Worm (Caenorhabditis elegans): ENCODE measurements around the gene anmt-2.

The anmt-2 gene

ce11 chrIII:6146797-6147196, 10.8 kb downstream of the anmt-2 start:
- TF ChIP-seq lin-13 (tag; optimal IDR thresholded peaks at IDR 0.05) (no peak), mls-2 (tag; optimal IDR thresholded peaks at IDR 0.05) (no peak), sptf-1 (tag; optimal IDR thresholded peaks at IDR 0.05) (no peak), tbx-8 (GFP tag; optimal IDR thresholded peaks at IDR 0.05) (no peak), ham-2 (GFP tag; optimal IDR thresholded peaks at IDR 0.05) (no peak), ces-1 (GFP tag; optimal IDR thresholded peaks at IDR 0.05) (no peak), sem-2 (GFP tag; optimal IDR thresholded peaks at IDR 0.05) (no peak), nhr-237 (tag; optimal IDR thresholded peaks at IDR 0.05) (no peak), pha-4 (tag; optimal IDR thresholded peaks at IDR 0.05) (no peak), drap-1 (GFP tag; optimal IDR thresholded peaks at IDR 0.05) (no peak)

ce11 chrIII:6145896-6146295, 11.7 kb downstream of the anmt-2 start, which contains the start of gene Y42G9A.3:
Gene Y42G9A.3, plus strand, starts transcription at chrIII:6146258.
- TF ChIP-seq pha-4 (tag; optimal IDR thresholded peaks at IDR 0.05) = no peak
- TF ChIP-seq bed-3 (GFP tag; optimal IDR thresholded peaks at IDR 0.05) = no peak
- TF ChIP-seq ceh-43 (GFP tag; optimal IDR thresholded peaks at IDR 0.05) = no peak
- no peak for TF ChIP-seq blmp-1 (tag; optimal IDR thresholded peaks at IDR 0.05)
- TF ChIP-seq flh-1 (GFP tag; optimal IDR thresholded peaks at IDR 0.05) = no peak
- TF ChIP-seq nhr-237 (tag; optimal IDR thresholded peaks at IDR 0.05) = no peak
- no peak for TF ChIP-seq mep-1 (tag; optimal IDR thresholded peaks at IDR 0.05)
- TF ChIP-seq ztf-11 (tag; optimal IDR thresholded peaks at IDR 0.05) = no peak
- no peak for TF ChIP-seq ham-2 (GFP tag; optimal IDR thresholded peaks at IDR 0.05)
- no peak for TF ChIP-seq unc-62 (GFP tag; optimal IDR thresholded peaks at IDR 0.05)
- no peak for TF ChIP-seq mls-2 (tag; optimal IDR thresholded peaks at IDR 0.05)
- no peak for TF ChIP-seq ceh-83 (GFP tag; optimal IDR thresholded peaks at IDR 0.05)
- TF ChIP-seq ceh-39 (tag; optimal IDR thresholded peaks at IDR 0.05) = no peak
- no peak for TF ChIP-seq nhr-2 (tag; optimal IDR thresholded peaks at IDR 0.05)

ce11 chrIII:6145309-6145708, 12.2 kb downstream of the anmt-2 start:
- no peak for TF ChIP-seq ham-2 (GFP tag; optimal IDR thresholded peaks at IDR 0.05)
- TF ChIP-seq blmp-1 (tag; optimal IDR thresholded peaks at IDR 0.05) = no peak
- TF ChIP-seq lin-13 (tag; optimal IDR thresholded peaks at IDR 0.05) = no peak
- no peak for TF ChIP-seq drap-1 (GFP tag; optimal IDR thresholded peaks at IDR 0.05)
- TF ChIP-seq ceh-39 (tag; optimal IDR thresholded peaks at IDR 0.05) = no peak
- no peak for TF ChIP-seq ztf-11 (tag; optimal IDR thresholded peaks at IDR 0.05)
- TF ChIP-seq unc-39 (tag; optimal IDR thresholded peaks at IDR 0.05) = no peak
- no peak for TF ChIP-seq M03D4.4 (tag; optimal IDR thresholded peaks at IDR 0.05)
- no peak for TF ChIP-seq bed-3 (GFP tag; optimal IDR thresholded peaks at IDR 0.05)
- no peak for TF ChIP-seq nhr-28 (tag; optimal IDR thresholded peaks at IDR 0.05)
- no peak for TF ChIP-seq mls-2 (tag; optimal IDR thresholded peaks at IDR 0.05)
- TF ChIP-seq hlh-1 (tag; optimal IDR thresholded peaks at IDR 0.05) = no peak
- TF ChIP-seq zip-8 (tag; optimal IDR thresholded peaks at IDR 0.05) = no peak
- no peak for TF ChIP-seq elt-1 (tag; optimal IDR thresholded peaks at IDR 0.05; ENCODE audit: borderline replicate concordance, insufficient read depth)
- TF ChIP-seq sptf-1 (tag; optimal IDR thresholded peaks at IDR 0.05) = no peak
- TF ChIP-seq cnd-1 (tag; optimal IDR thresholded peaks at IDR 0.05) = no peak
- TF ChIP-seq unc-120 (tag; optimal IDR thresholded peaks at IDR 0.05; ENCODE audit: poor library complexity, severe bottlenecking) = no peak

- no peak for TF ChIP-seq unc-39 (tag; optimal IDR thresholded peaks at IDR 0.05)
- TF ChIP-seq ceh-83 (GFP tag; optimal IDR thresholded peaks at IDR 0.05) = no peak
- no peak for TF ChIP-seq nhr-12 (tag; optimal IDR thresholded peaks at IDR 0.05)
- no peak for TF ChIP-seq lin-13 (tag; optimal IDR thresholded peaks at IDR 0.05)
- TF ChIP-seq nhr-237 (tag; optimal IDR thresholded peaks at IDR 0.05) = no peak
- TF ChIP-seq nhr-28 (tag; optimal IDR thresholded peaks at IDR 0.05) = no peak
- no peak for TF ChIP-seq mls-2 (tag; optimal IDR thresholded peaks at IDR 0.05)
- no peak for TF ChIP-seq snpc-4 (tag; optimal IDR thresholded peaks at IDR 0.05)
- TF ChIP-seq ces-1 (GFP tag; optimal IDR thresholded peaks at IDR 0.05) = no peak
- TF ChIP-seq M03D4.4 (tag; optimal IDR thresholded peaks at IDR 0.05) = no peak
- TF ChIP-seq ceh-39 (tag; optimal IDR thresholded peaks at IDR 0.05) = no peak
- no peak for TF ChIP-seq ham-2 (GFP tag; optimal IDR thresholded peaks at IDR 0.05)
- TF ChIP-seq cnd-1 (tag; optimal IDR thresholded peaks at IDR 0.05) = no peak
- TF ChIP-seq blmp-1 (tag; optimal IDR thresholded peaks at IDR 0.05) = no peak
- TF ChIP-seq lsy-2 (tag; optimal IDR thresholded peaks at IDR 0.05) = no peak
These were observed 13.1 kb downstream of the anmt-2 start for ce11 chrIII:6144390-6144962.

ce11 chrIII:6141532-6141931, 16.0 kb downstream of the anmt-2 start:
- TF ChIP-seq ceh-83 (GFP tag; optimal IDR thresholded peaks at IDR 0.05) = no peak
- TF ChIP-seq drap-1 (GFP tag; optimal IDR thresholded peaks at IDR 0.05) = no peak
- TF ChIP-seq pha-4 (tag; optimal IDR thresholded peaks at IDR 0.05) = no peak
- TF ChIP-seq sptf-1 (tag; optimal IDR thresholded peaks at IDR 0.05) = no peak
- no peak for TF ChIP-seq sem-2 (GFP tag; optimal IDR thresholded peaks at IDR 0.05)
- TF ChIP-seq nhr-12 (tag; optimal IDR thresholded peaks at IDR 0.05) = no peak
- no peak for TF ChIP-seq unc-120 (tag; optimal IDR thresholded peaks at IDR 0.05; ENCODE audit: poor library complexity, severe bottlenecking)
